Worm (Caenorhabditis elegans): Measurements from ENCODE around the gene R08E5.4.
A peak's percentile ranks its signal among the peaks of the same experiment; 100 is the strongest.

R08E5.4 gene

DNA sequence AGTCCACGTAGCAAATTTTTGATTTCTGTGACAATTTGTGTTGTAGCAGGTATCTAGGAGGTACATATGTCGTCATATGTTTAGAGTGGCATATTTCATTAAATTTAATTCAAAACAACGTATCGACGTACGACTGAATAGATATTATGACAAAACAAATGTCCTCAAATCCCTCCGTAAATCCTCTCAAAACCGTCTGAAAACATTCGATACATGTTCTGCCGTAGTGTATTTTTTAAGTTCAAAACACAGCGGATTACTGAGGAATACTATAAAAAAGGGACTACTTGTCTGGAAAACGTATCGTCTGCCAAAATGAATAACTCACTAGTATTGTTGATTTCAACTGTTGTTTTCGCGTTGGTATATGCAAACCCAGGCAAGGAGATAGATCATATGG, at the start of gene R08E5.4:
Gene R08E5.4, plus strand, starts transcription at position 301 of the 400 bp plus-strand sequence.
- TF ChIP-seq unc-98 (GFP tag; IDR thresholded peaks at IDR 0.05) (no peak), nhr-11 (tag; optimal IDR thresholded peaks at IDR 0.05) (no peak), jun-1 (tag; optimal IDR thresholded peaks at IDR 0.05) (no peak), ceh-63 (GFP tag; optimal IDR thresholded peaks at IDR 0.05) (no peak), nhr-85 (tag) (no peak), unc-130 (tag; optimal IDR thresholded peaks at IDR 0.05) (no peak), nhr-90 (tag; optimal IDR thresholded peaks at IDR 0.05; ENCODE audit: poor library complexity) (no peak), C16A3.4 (tag; optimal IDR thresholded peaks at IDR 0.05) (no peak), irx-1 (tag; optimal IDR thresholded peaks at IDR 0.05) (no peak), tlp-1 (tag; optimal IDR thresholded peaks at IDR 0.05) (no peak), isw-1 (GFP tag; IDR thresholded peaks at IDR 0.05) (no peak), lin-15B (tag; optimal IDR thresholded peaks at IDR 0.05) (no peak), ceh-82 (tag; optimal IDR thresholded peaks at IDR 0.05) (no peak), dpl-1 (GFP tag; optimal IDR thresholded peaks at IDR 0.05) (no peak), unc-86 (tag; optimal IDR thresholded peaks at IDR 0.05) (no peak), lsy-2 (tag; optimal IDR thresholded peaks at IDR 0.05) (no peak), zag-1 (tag; optimal IDR thresholded peaks at IDR 0.05) (no peak)

DNA sequence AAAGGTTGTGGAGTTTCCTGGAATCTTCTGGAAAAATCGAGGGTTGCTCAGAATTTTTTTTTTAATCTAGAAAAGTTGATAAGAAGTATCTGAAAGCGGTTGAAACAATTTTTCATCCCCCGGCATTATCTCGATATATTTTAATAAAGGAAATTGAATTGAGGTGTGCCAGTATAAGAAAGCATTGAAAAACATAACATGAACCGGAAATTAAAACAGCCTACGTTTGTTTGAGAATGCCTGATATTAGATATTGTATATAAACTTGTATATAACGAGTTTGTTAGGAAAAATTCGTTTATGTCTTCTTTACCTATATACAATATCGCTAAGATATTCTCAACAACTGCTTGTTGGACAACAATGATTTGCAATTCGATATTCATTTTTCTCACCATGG, 43.6 kb upstream of the R08E5.4 start, which contains the start of gene str-30:
Gene str-30, plus strand, starts transcription at position 301 of the 400 bp plus-strand sequence.
- TF ChIP-seq egl-13 (tag; optimal IDR thresholded peaks at IDR 0.05) (no peak), ztf-11 (tag; optimal IDR thresholded peaks at IDR 0.05) (no peak), lin-13 (GFP tag; optimal IDR thresholded peaks at IDR 0.05) (no peak), sup-37 (GFP tag; optimal IDR thresholded peaks at IDR 0.05) (no peak), fkh-10 (GFP tag; optimal IDR thresholded peaks at IDR 0.05) (no peak), aly-2 (tag; optimal IDR thresholded peaks at IDR 0.05) (no peak), hpl-2 (GFP tag; optimal IDR thresholded peaks at IDR 0.05) (no peak), C04F5.9 (tag; optimal IDR thresholded peaks at IDR 0.05) (no peak), sptf-1 (tag; optimal IDR thresholded peaks at IDR 0.05) (no peak)

DNA sequence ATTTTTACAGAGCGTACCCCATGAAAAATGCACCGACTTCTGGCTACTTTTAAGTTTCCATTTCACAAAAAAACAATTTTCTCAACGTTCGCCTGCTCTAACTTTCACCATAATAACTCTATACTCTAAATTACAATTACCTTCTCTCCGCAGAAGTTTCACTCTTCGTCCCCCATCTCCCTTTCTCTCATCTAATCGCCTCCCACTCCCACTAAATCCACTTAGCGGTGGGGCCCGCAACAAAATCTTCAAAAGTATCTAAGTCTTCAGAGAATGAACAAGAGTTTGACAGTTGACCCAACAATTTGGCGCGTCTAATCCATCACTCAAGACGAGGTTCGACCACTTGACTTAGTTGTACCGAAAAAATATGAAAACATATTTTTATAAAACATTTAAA, 30.0 kb upstream of the R08E5.4 start:
- TF ChIP-seq hpl-2 (GFP tag; optimal IDR thresholded peaks at IDR 0.05) (no peak), blmp-1 (tag; optimal IDR thresholded peaks at IDR 0.05) (peak; percentile 95)

DNA sequence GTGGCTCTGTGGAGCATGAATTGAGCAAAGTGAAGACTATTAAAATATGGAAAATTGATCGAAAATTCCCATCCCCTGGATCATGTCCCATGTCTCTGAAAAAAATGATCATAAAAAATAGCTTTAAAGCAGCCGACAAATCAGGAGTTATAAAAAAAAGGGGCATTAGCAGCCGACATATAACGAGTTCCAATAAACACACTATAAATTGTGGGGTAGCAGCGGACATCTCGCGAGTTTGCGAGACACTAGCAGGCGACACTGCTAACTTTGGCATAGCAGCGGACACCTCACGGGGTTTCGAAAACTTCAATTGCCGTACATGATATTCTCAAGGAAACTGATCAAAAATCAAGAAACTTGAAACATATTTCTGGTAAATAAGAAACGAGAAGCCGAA, 29.1 kb upstream of the R08E5.4 start, which contains the start of gene hpo-36:
Gene hpo-36, minus strand, starts transcription at position 101 of the 400 bp plus-strand sequence.
- no peak for TF ChIP-seq nhr-90 (tag; optimal IDR thresholded peaks at IDR 0.05; ENCODE audit: poor library complexity)
- TF ChIP-seq snpc-4 (tag; optimal IDR thresholded peaks at IDR 0.05) = no peak
- TF ChIP-seq nhr-71 (tag; optimal IDR thresholded peaks at IDR 0.05) = no peak
- no peak for TF ChIP-seq hlh-17 (GFP tag; optimal IDR thresholded peaks at IDR 0.05; ENCODE audit: borderline replicate concordance)
- TF ChIP-seq sup-37 (GFP tag; optimal IDR thresholded peaks at IDR 0.05) = no peak
- TF ChIP-seq nhr-28 (tag; optimal IDR thresholded peaks at IDR 0.05) = no peak
- TF ChIP-seq ama-1 (optimal IDR thresholded peaks at IDR 0.05) = no peak

DNA sequence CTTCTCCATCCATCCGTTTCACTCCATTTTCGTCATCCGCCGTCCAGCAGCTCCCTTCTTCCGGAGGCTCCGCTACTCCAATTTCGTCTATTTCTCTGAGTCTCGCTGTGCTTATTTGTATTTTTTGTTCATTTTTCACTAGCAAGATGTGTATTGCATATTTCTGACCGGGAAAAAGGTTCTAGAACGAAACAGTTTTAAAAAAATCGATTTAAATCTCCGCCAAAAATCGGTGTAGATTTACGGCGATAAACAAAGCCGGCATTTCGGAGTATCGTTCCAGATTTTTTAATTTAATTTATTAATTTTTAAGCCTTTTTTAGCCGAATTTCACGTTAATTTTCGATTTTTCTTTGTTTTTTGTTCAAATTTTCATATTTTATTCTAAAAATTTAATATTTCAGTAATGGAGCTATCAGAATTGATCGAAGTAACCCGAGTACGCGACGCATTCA, 25.2 kb upstream of the R08E5.4 start, which contains the start of gene mtm-9:
Gene mtm-9, plus strand, starts transcription at position 405 of the 455 bp plus-strand sequence.
- TF ChIP-seq unc-86 (tag; optimal IDR thresholded peaks at IDR 0.05) = no peak
- no peak for TF ChIP-seq grh-1 (GFP tag; IDR thresholded peaks at IDR 0.05)
- no peak for TF ChIP-seq fkh-4 (tag; optimal IDR thresholded peaks at IDR 0.05; ENCODE audit: borderline replicate concordance)
- TF ChIP-seq snpc-4 (tag; optimal IDR thresholded peaks at IDR 0.05) = no peak
- TF ChIP-seq unc-130 (tag; optimal IDR thresholded peaks at IDR 0.05) = peak; percentile 28
- TF ChIP-seq rnt-1 (tag; optimal IDR thresholded peaks at IDR 0.05) = no peak
- peak; percentile 91 to 94 (median 93) for TF ChIP-seq dpl-1 (GFP tag; optimal IDR thresholded peaks at IDR 0.05)
- TF ChIP-seq mep-1 (tag; optimal IDR thresholded peaks at IDR 0.05) = peak; percentile 42
- TF ChIP-seq fkh-8 (tag; optimal IDR thresholded peaks at IDR 0.05) = peak; percentile 36
- no peak for TF ChIP-seq C04F5.9 (tag; optimal IDR thresholded peaks at IDR 0.05)
- TF ChIP-seq lin-39 (tag; optimal IDR thresholded peaks at IDR 0.05) = no peak
- no peak for TF ChIP-seq fos-1 (tag; optimal IDR thresholded peaks at IDR 0.05)
- TF ChIP-seq jun-1 (tag; optimal IDR thresholded peaks at IDR 0.05) = peak; percentile 25
- TF ChIP-seq unc-30 (tag; optimal IDR thresholded peaks at IDR 0.05) = no peak
- TF ChIP-seq nhr-237 (tag; optimal IDR thresholded peaks at IDR 0.05) = no peak
- peak; percentile 10 for TF ChIP-seq lin-13 (GFP tag; optimal IDR thresholded peaks at IDR 0.05)
- no peak for TF ChIP-seq hlh-17 (GFP tag; optimal IDR thresholded peaks at IDR 0.05; ENCODE audit: borderline replicate concordance)
- TF ChIP-seq ceh-8 (GFP tag; optimal IDR thresholded peaks at IDR 0.05) = peak; percentile 37
- TF ChIP-seq vab-15 (tag; optimal IDR thresholded peaks at IDR 0.05) = no peak
- TF ChIP-seq nhr-20 (tag; optimal IDR thresholded peaks at IDR 0.05) = peak; percentile 63
- TF ChIP-seq alr-1 (tag; optimal IDR thresholded peaks at IDR 0.05; ENCODE audit: borderline replicate concordance) = no peak
